Worm (Caenorhabditis elegans): ENCODE data around the gene R02F2.8.
A peak's percentile ranks its signal among the peaks of the same experiment; 100 is the strongest.

R02F2.8 gene

ce11 chrIII:5506023-5506597, 11.0 kb upstream of the R02F2.8 start:
- no peak for TF ChIP-seq mbf-1 (tag; optimal IDR thresholded peaks at IDR 0.05)
- no peak for TF ChIP-seq lin-13 (GFP tag; optimal IDR thresholded peaks at IDR 0.05)
- TF ChIP-seq blmp-1 (tag; optimal IDR thresholded peaks at IDR 0.05; ENCODE audit: insufficient read depth), result no peak
- no peak for TF ChIP-seq ceh-16 (tag; optimal IDR thresholded peaks at IDR 0.05)
- no peak for TF ChIP-seq lin-11 (tag; optimal IDR thresholded peaks at IDR 0.05)
- no peak for TF ChIP-seq dmd-4 (tag; optimal IDR thresholded peaks at IDR 0.05)
- no peak for TF ChIP-seq snpc-4 (tag; optimal IDR thresholded peaks at IDR 0.05)
- no peak for TF ChIP-seq F13H6.1 (tag; optimal IDR thresholded peaks at IDR 0.05)
- TF ChIP-seq nhr-23 (tag; optimal IDR thresholded peaks at IDR 0.05), result no peak
- TF ChIP-seq ama-1 (optimal IDR thresholded peaks at IDR 0.05), result no peak
- TF ChIP-seq peb-1 (tag; optimal IDR thresholded peaks at IDR 0.05), result no peak
- no peak for TF ChIP-seq mab-5 (tag; optimal IDR thresholded peaks at IDR 0.05)
- TF ChIP-seq elt-3 (tag; optimal IDR thresholded peaks at IDR 0.05), result no peak
- TF ChIP-seq sem-4 (tag; optimal IDR thresholded peaks at IDR 0.05), result no peak
- TF ChIP-seq alr-1 (tag; optimal IDR thresholded peaks at IDR 0.05), result no peak
- no peak for TF ChIP-seq C34F6.9 (tag; optimal IDR thresholded peaks at IDR 0.05)
- TF ChIP-seq lsy-2 (tag; optimal IDR thresholded peaks at IDR 0.05), result no peak
- TF ChIP-seq unc-39 (tag; optimal IDR thresholded peaks at IDR 0.05), result no peak
- TF ChIP-seq nhr-10 (tag; optimal IDR thresholded peaks at IDR 0.05), result no peak
- TF ChIP-seq zag-1 (tag; optimal IDR thresholded peaks at IDR 0.05), result no peak
- TF ChIP-seq crh-2 (tag; optimal IDR thresholded peaks at IDR 0.05), result peak; percentile 65
- no peak for TF ChIP-seq ztf-4 (tag; optimal IDR thresholded peaks at IDR 0.05)
- no peak for TF ChIP-seq sma-9 (GFP tag; optimal IDR thresholded peaks at IDR 0.05)
- no peak for TF ChIP-seq sma-9 (tag; optimal IDR thresholded peaks at IDR 0.05)
- no peak for TF ChIP-seq skn-1 (tag; optimal IDR thresholded peaks at IDR 0.05)
- no peak for TF ChIP-seq nhr-129 (tag; optimal IDR thresholded peaks at IDR 0.05)
- no peak for TF ChIP-seq mdl-1 (tag; optimal IDR thresholded peaks at IDR 0.05)
- no peak for TF ChIP-seq aly-2 (tag; optimal IDR thresholded peaks at IDR 0.05)
- peak; percentile 39 for TF ChIP-seq sma-3 (GFP tag; optimal IDR thresholded peaks at IDR 0.05)
- TF ChIP-seq ztf-11 (tag; optimal IDR thresholded peaks at IDR 0.05), result no peak
- TF ChIP-seq nhr-237 (tag; optimal IDR thresholded peaks at IDR 0.05), result no peak
- TF ChIP-seq ZK546.5 (tag; optimal IDR thresholded peaks at IDR 0.05), result no peak
- no peak for TF ChIP-seq egl-27 (tag; optimal IDR thresholded peaks at IDR 0.05)
- no peak for TF ChIP-seq ceh-82 (tag; optimal IDR thresholded peaks at IDR 0.05)
- no peak for TF ChIP-seq nhr-6 (tag; optimal IDR thresholded peaks at IDR 0.05)
- TF ChIP-seq fos-1 (tag; optimal IDR thresholded peaks at IDR 0.05), result peak; percentile 5
- TF ChIP-seq unc-62 (GFP tag; optimal IDR thresholded peaks at IDR 0.05), result no peak
- TF ChIP-seq R02D3.7 (tag; optimal IDR thresholded peaks at IDR 0.05), result no peak
- TF ChIP-seq Y55F3AM.14 (GFP tag; optimal IDR thresholded peaks at IDR 0.05), result no peak
- TF ChIP-seq elt-1 (tag; optimal IDR thresholded peaks at IDR 0.05), result no peak
- TF ChIP-seq unc-55 (GFP tag; optimal IDR thresholded peaks at IDR 0.05), result no peak
- TF ChIP-seq nhr-12 (tag; optimal IDR thresholded peaks at IDR 0.05), result no peak
- TF ChIP-seq nhr-11 (tag; optimal IDR thresholded peaks at IDR 0.05), result no peak
- no peak for TF ChIP-seq nhr-77 (tag; optimal IDR thresholded peaks at IDR 0.05)
- no peak for TF ChIP-seq ztf-1 (GFP tag; conservative IDR thresholded peaks at IDR 0.05)
- peak; percentile 62 for TF ChIP-seq nhr-25 (tag; optimal IDR thresholded peaks at IDR 0.05)
- TF ChIP-seq nhr-21 (tag; optimal IDR thresholded peaks at IDR 0.05), result peak; percentile 62
- TF ChIP-seq gmeb-1 (tag; optimal IDR thresholded peaks at IDR 0.05), result peak; percentile 41
- no peak for TF ChIP-seq lin-39 (tag; optimal IDR thresholded peaks at IDR 0.05)

Data from whole organism, L2 larva.